Fruit fly (Drosophila melanogaster) whole organism, embryonic: ENCODE measurements around the gene CG14440.
A peak's percentile ranks its signal among the peaks of the same experiment; 100 is the strongest.

Source experiments
- Asciz ChIP-seq: fragments of 200-800 bp; sonication (Bioruptor generic); optimal IDR thresholded peaks from 2 replicates; lab custom pipeline; 2017; ENCODE audit warnings: missing biosample characterization, mild to moderate bottlenecking, missing genetic modification characterization, missing genetic modification reagents
- Awh ChIP-seq: fragments of 200-800 bp; sonication (Bioruptor generic); IDR thresholded peaks from 2 replicates; pipeline ENCODE4, ENCODE4 v1.3.6; 2022; ENCODE audit warnings: missing biosample characterization, missing genetic modification characterization
- BEAF-32 ChIP-seq: fragments of 200-800 bp; sonication (Bioruptor generic); optimal IDR thresholded peaks from 3 replicates; lab custom pipeline; 2017; ENCODE audit warnings: missing biosample characterization, missing genetic modification characterization, mild to moderate bottlenecking, moderate library complexity, missing genetic modification reagents
- Bdp1 ChIP-seq: fragments of 200-800 bp; sonication (Bioruptor generic); optimal IDR thresholded peaks from 3 replicates; lab custom pipeline; 2016; ENCODE audit warnings: missing biosample characterization, missing genetic modification characterization
- Bteb2 ChIP-seq: fragments of 200-800 bp; sonication (Bioruptor generic); optimal IDR thresholded peaks from 2 replicates; lab custom pipeline; 2016; ENCODE audit warnings: missing biosample characterization, missing genetic modification characterization
- CG10462 ChIP-seq: fragments of 200-800 bp; sonication (Bioruptor generic); optimal IDR thresholded peaks from 2 replicates; lab custom pipeline; 2016; ENCODE audit warnings: missing biosample characterization, missing genetic modification characterization
- CG11247 ChIP-seq: fragments of 200-800 bp; sonication (Bioruptor generic); IDR thresholded peaks from 2 replicates; pipeline ENCODE4 v1.3.6; 2022; ENCODE audit warnings: missing biosample characterization, missing genetic modification characterization
- CG15479 ChIP-seq: fragments of 200-800 bp; sonication (Bioruptor generic); optimal IDR thresholded peaks from 3 replicates; lab custom pipeline; 2019; ENCODE audit warnings: missing biosample characterization, mild to moderate bottlenecking, missing genetic modification characterization, moderate library complexity
- CG30431 ChIP-seq: fragments of 200-800 bp; sonication (Bioruptor generic); optimal IDR thresholded peaks from 2 replicates; lab custom pipeline; 2017; ENCODE audit warnings: missing biosample characterization, missing genetic modification characterization
- CG34422 ChIP-seq: fragments of 200-800 bp; sonication (Bioruptor generic); IDR thresholded peaks from 3 replicates; pipeline ENCODE4 v1.3.6; 2022; ENCODE audit warnings: missing biosample characterization, missing genetic modification characterization
- CG6272 ChIP-seq: fragments of 200-800 bp; sonication (Bioruptor generic); IDR thresholded peaks from 2 replicates; pipeline ENCODE4 v1.3.6; 2022; ENCODE audit warnings: missing biosample characterization, missing genetic modification characterization
- CG6813 ChIP-seq: fragments of 200-800 bp; sonication (Bioruptor generic); optimal IDR thresholded peaks from 2 replicates; lab custom pipeline; 2017; ENCODE audit warnings: missing biosample characterization, missing genetic modification characterization, mild to moderate bottlenecking, moderate library complexity, missing genetic modification reagents
- CG7556 ChIP-seq: fragments of 200-800 bp; sonication (Bioruptor generic); optimal IDR thresholded peaks from 2 replicates; lab custom pipeline; 2017; ENCODE audit warnings: missing biosample characterization, mild to moderate bottlenecking, missing genetic modification characterization
- CG7928 ChIP-seq: fragments of 200-800 bp; sonication (Bioruptor generic); optimal IDR thresholded peaks from 2 replicates; lab custom pipeline; 2017; ENCODE audit warnings: missing biosample characterization, mild to moderate bottlenecking, missing genetic modification characterization
- CG8290 ChIP-seq, 3 experiments: fragments of 200-800 bp; sonication (Bioruptor generic); optimal IDR thresholded peaks; 2 replicates each; lab custom pipeline; 2016 to 2019; ENCODE audit warnings: missing biosample characterization in 3 of 3, missing genetic modification characterization in 3 of 3, mild to moderate bottlenecking in 2 of 3, moderate library complexity in 1 of 3
- CG9727 ChIP-seq: fragments of 200-800 bp; sonication (Bioruptor generic); optimal IDR thresholded peaks from 3 replicates; lab custom pipeline; 2017; ENCODE audit warnings: missing biosample characterization, mild to moderate bottlenecking, missing genetic modification characterization
- Gsc ChIP-seq: fragments of 200-800 bp; sonication (Bioruptor generic); IDR thresholded peaks from 2 replicates; pipeline ENCODE4 v1.3.6; 2022; ENCODE audit warnings: missing biosample characterization, missing genetic modification characterization
- HLHmδ ChIP-seq: fragments of 200-800 bp; sonication (Bioruptor generic); optimal IDR thresholded peaks from 2 replicates; lab custom pipeline; 2018; ENCODE audit warnings: missing biosample characterization, mild to moderate bottlenecking, missing genetic modification characterization, moderate library complexity
- Hr78 ChIP-seq, 2 experiments: fragments of 200-800 bp in 1 of 2; fragments of >200 bp in 1 of 2; sonication (Bioruptor generic) in 1 of 2; optimal IDR thresholded peaks; 2 replicates each; lab custom pipeline; 2017 to 2019; ENCODE audit warnings: missing biosample characterization in 2 of 2, missing genetic modification characterization in 2 of 2, mild to moderate bottlenecking in 1 of 2, moderate library complexity in 1 of 2
- Kr ChIP-seq: fragments of 200-800 bp; sonication (Bioruptor generic); optimal IDR thresholded peaks from 2 replicates; lab custom pipeline; 2017; ENCODE audit warnings: missing biosample characterization, mild to moderate bottlenecking, missing genetic modification characterization
- MBD-R2 ChIP-seq: fragments of 200-800 bp; sonication (Bioruptor generic); IDR thresholded peaks from 2 replicates; pipeline ENCODE4 v1.3.6; 2022; ENCODE audit warnings: missing biosample characterization, missing genetic modification characterization
- MESR4 ChIP-seq: fragments of 200-800 bp; sonication (Bioruptor generic); optimal IDR thresholded peaks from 2 replicates; lab custom pipeline; 2018; ENCODE audit warnings: missing biosample characterization, mild to moderate bottlenecking, missing genetic modification characterization, moderate library complexity
- Med ChIP-seq: fragments of 200-800 bp; sonication (Bioruptor generic); peaks from one replicate; lab custom pipeline; 2016; ENCODE audit warnings: missing biosample characterization, missing genetic modification characterization, mild to moderate bottlenecking, inconsistent platforms, moderate library complexity
- Oaz ChIP-seq: fragments of 200-800 bp; sonication (Bioruptor generic); IDR thresholded peaks from 2 replicates; pipeline ENCODE4 v1.3.6; 2022; ENCODE audit warnings: missing biosample characterization, missing genetic modification characterization
- abd-A ChIP-seq: fragments of 200-800 bp; sonication (Bioruptor generic); optimal IDR thresholded peaks from 3 replicates; lab custom pipeline; 2019; ENCODE audit warnings: missing biosample characterization, mild to moderate bottlenecking, missing genetic modification characterization, moderate library complexity
- cg ChIP-seq: fragments of 200-800 bp; sonication (Bioruptor generic); optimal IDR thresholded peaks from 3 replicates; lab custom pipeline; 2019; ENCODE audit warnings: missing biosample characterization, mild to moderate bottlenecking, missing genetic modification characterization, moderate library complexity
- chif ChIP-seq, 2 experiments: fragments of 200-800 bp; sonication (Bioruptor generic); optimal IDR thresholded peaks; 3 replicates each; lab custom pipeline; 2016; ENCODE audit warnings: missing biosample characterization in 2 of 2, missing genetic modification characterization in 2 of 2
- chm ChIP-seq: fragments of 200-800 bp; sonication (Bioruptor generic); IDR thresholded peaks from 2 replicates; pipeline ENCODE4 v1.3.6; 2022; ENCODE audit warnings: missing biosample characterization, missing genetic modification characterization
- croc ChIP-seq: fragments of 200-800 bp; sonication (Bioruptor generic); conservative IDR thresholded peaks from 3 replicates; pipeline ENCODE4 v1.3.6; 2022; ENCODE audit warnings: missing biosample characterization, missing genetic modification characterization
- dati ChIP-seq: fragments of 200-800 bp; sonication (Bioruptor generic); IDR thresholded peaks from 2 replicates; pipeline ENCODE4 v1.3.6; 2022; ENCODE audit warnings: missing biosample characterization, missing genetic modification characterization
- dmrt11E ChIP-seq: fragments of 200-800 bp; sonication (Bioruptor generic); optimal IDR thresholded peaks from 3 replicates; lab custom pipeline; 2018; ENCODE audit warnings: missing biosample characterization, mild to moderate bottlenecking, missing genetic modification characterization, moderate library complexity
- dysf ChIP-seq: fragments of 200-800 bp; sonication (Bioruptor generic); IDR thresholded peaks from 3 replicates; pipeline ENCODE4 v1.3.6; 2022; ENCODE audit warnings: missing biosample characterization, missing genetic modification characterization
- eve ChIP-seq, 2 experiments: fragments of >200 bp; optimal IDR thresholded peaks; 2 replicates each; lab custom pipeline; 2017; ENCODE audit warnings: missing biosample characterization in 2 of 2, missing genetic modification characterization in 2 of 2
- grn ChIP-seq: fragments of 200-800 bp; sonication (Bioruptor generic); optimal IDR thresholded peaks from 3 replicates; lab custom pipeline; 2017; ENCODE audit warnings: missing biosample characterization, missing genetic modification characterization
- gro ChIP-seq: fragments of 200-800 bp; sonication (Bioruptor generic); optimal IDR thresholded peaks from 2 replicates; lab custom pipeline; 2016; ENCODE audit warnings: missing biosample characterization, missing genetic modification characterization
- hb ChIP-seq: fragments of 200-800 bp; sonication (Bioruptor generic); IDR thresholded peaks from 3 replicates; pipeline ENCODE4 v1.3.6; 2022; ENCODE audit warnings: missing biosample characterization, missing genetic modification characterization; ENCODE audit not compliant: partially characterized antibody
- inv ChIP-seq: fragments of 200-800 bp; sonication (Bioruptor generic); IDR thresholded peaks from 2 replicates; pipeline ENCODE4 v1.3.6; 2022; ENCODE audit warnings: missing biosample characterization, missing genetic modification characterization; ENCODE audit not compliant: partially characterized antibody
- jigr1 ChIP-seq: fragments of 200-800 bp; sonication (Bioruptor generic); IDR thresholded peaks from 3 replicates; pipeline ENCODE4 v1.3.6; 2022; ENCODE audit warnings: missing biosample characterization, missing genetic modification characterization
- kah ChIP-seq: fragments of 200-800 bp; sonication (Bioruptor generic); optimal IDR thresholded peaks from 2 replicates; lab custom pipeline; 2018; ENCODE audit warnings: missing biosample characterization, mild to moderate bottlenecking, missing genetic modification characterization
- nom ChIP-seq: fragments of 200-800 bp; sonication (Bioruptor generic); optimal IDR thresholded peaks from 2 replicates; lab custom pipeline; 2017; ENCODE audit warnings: missing biosample characterization, missing genetic modification characterization, mild to moderate bottlenecking, moderate library complexity, missing genetic modification reagents
- pho ChIP-seq: fragments of 200-800 bp; sonication (Bioruptor generic); optimal IDR thresholded peaks from 2 replicates; lab custom pipeline; 2016; ENCODE audit warnings: missing biosample characterization, missing genetic modification characterization
- repo ChIP-seq: fragments of 200-800 bp; sonication (Bioruptor generic); optimal IDR thresholded peaks from 2 replicates; lab custom pipeline; 2016; ENCODE audit warnings: missing biosample characterization, missing genetic modification characterization
- rib ChIP-seq: fragments of 200-800 bp; sonication (Bioruptor generic); IDR thresholded peaks from 2 replicates; pipeline ENCODE4 v1.3.6; 2022; ENCODE audit warnings: missing biosample characterization, missing genetic modification characterization
- ro ChIP-seq: fragments of 200-800 bp; sonication (Bioruptor generic); IDR thresholded peaks from 2 replicates; pipeline ENCODE4 v1.3.6; 2022; ENCODE audit warnings: missing biosample characterization, missing genetic modification characterization
- run ChIP-seq: fragments of 200-800 bp; sonication (Bioruptor generic); optimal IDR thresholded peaks from 3 replicates; lab custom pipeline; 2018; ENCODE audit warnings: missing biosample characterization, mild to moderate bottlenecking, missing genetic modification characterization
- scrt ChIP-seq: fragments of 200-800 bp; sonication (Bioruptor generic); optimal IDR thresholded peaks from 2 replicates; lab custom pipeline; 2018; ENCODE audit warnings: missing biosample characterization, mild to moderate bottlenecking, missing genetic modification characterization, moderate library complexity
- sd ChIP-seq: fragments of 200-800 bp; sonication (Bioruptor generic); optimal IDR thresholded peaks from 3 replicates; lab custom pipeline; 2018; ENCODE audit warnings: missing biosample characterization, mild to moderate bottlenecking, missing genetic modification characterization, moderate library complexity
- tap ChIP-seq: fragments of 200-800 bp; optimal IDR thresholded peaks from 3 replicates; lab custom pipeline; 2019; ENCODE audit warnings: missing biosample characterization, mild to moderate bottlenecking, missing genetic modification characterization, moderate library complexity
- twi ChIP-seq: fragments of 200-800 bp; optimal IDR thresholded peaks from 2 replicates; lab custom pipeline; 2019; ENCODE audit warnings: missing biosample characterization, mild to moderate bottlenecking, missing genetic modification characterization, moderate library complexity
- usp ChIP-seq: fragments of >200 bp; optimal IDR thresholded peaks from 2 replicates; lab custom pipeline; 2017; ENCODE audit warnings: missing biosample characterization, missing genetic modification characterization
- zfh1 ChIP-seq: fragments of 200-800 bp; sonication (Bioruptor generic); IDR thresholded peaks from 3 replicates; pipeline ENCODE4 v1.3.6; 2022; ENCODE audit warnings: missing biosample characterization, missing genetic modification characterization

The CG14440 gene

dm6 chrX:6719259-6719658 is 20.9 kb upstream of the CG14440 start (continued):
- TF ChIP-seq CG7928 (GFP tag; lab: Kevin White, UChicago) (no peak), jigr1 (GFP tag; lab: Robert Waterston, UW) (no peak), chm (GFP tag; lab: Robert Waterston, UW) (no peak), BEAF-32 (no peak), run (no peak), cg (GFP tag; lab: Kevin White, UChicago) (peak; percentile 25), grn (GFP tag; lab: Kevin White, UChicago) (no peak), pho (GFP tag; lab: Kevin White, UChicago) (no peak), sd (tag; lab: Kevin White, UChicago) (no peak), CG30431 (GFP tag; lab: Kevin White, UChicago) (no peak), scrt (GFP tag; lab: Kevin White, UChicago) (no peak), ro (GFP tag; lab: Robert Waterston, UW) (no peak), croc (no peak), Asciz (GFP tag; lab: Kevin White, UChicago) (no peak), tap (tag; lab: Kevin White, UChicago) (no peak), dati (GFP tag; lab: Robert Waterston, UW) (no peak), CG8290 (GFP tag; optimal IDR thresholded peaks at IDR 0.05; lab: Kevin White, UChicago) (no peak), CG8290 (tag; optimal IDR thresholded peaks at IDR 0.05; lab: Kevin White, UChicago) (peak in 1 of 2 experiments; percentile 15), CG9727 (GFP tag; lab: Kevin White, UChicago) (no peak), repo (GFP tag; lab: Kevin White, UChicago) (no peak), twi (tag; lab: Kevin White, UChicago) (no peak), Gsc (no peak), MBD-R2 (GFP tag; lab: Robert Waterston, UW) (no peak), Hr78 (GFP tag; optimal IDR thresholded peaks at IDR 0.05; lab: Kevin White, UChicago) (no peak), usp (GFP tag; lab: Kevin White, UChicago) (no peak), dmrt11E (tag; lab: Kevin White, UChicago) (no peak), CG10462 (GFP tag; lab: Kevin White, UChicago) (no peak), Med (GFP tag; lab: Kevin White, UChicago) (peak; percentile 62), abd-A (tag; lab: Kevin White, UChicago) (no peak), zfh1 (GFP tag; lab: Robert Waterston, UW) (peak; percentile 20; the same call in 1 of the 3 replicates), MESR4 (no peak), Oaz (no peak), CG6813 (no peak), hb (no peak), Awh (GFP tag; lab: Robert Waterston, UW) (no peak), inv (no peak), chif (GFP tag; optimal IDR thresholded peaks at IDR 0.05; lab: Kevin White, UChicago) (no peak), eve (GFP tag; optimal IDR thresholded peaks at IDR 0.05; lab: Kevin White, UChicago) (no peak), CG34422 (GFP tag; lab: Robert Waterston, UW) (0 out of 3 replicates have a peak, but pooled peaks have one; percentile 17), Bteb2 (GFP tag; lab: Kevin White, UChicago) (no peak), CG6272 (GFP tag; lab: Robert Waterston, UW) (no peak), Bdp1 (GFP tag; lab: Kevin White, UChicago) (no peak), gro (GFP tag; lab: Kevin White, UChicago) (no peak), dysf (GFP tag; lab: Robert Waterston, UW) (no peak), CG7556 (GFP tag; lab: Kevin White, UChicago) (no peak), nom (GFP tag; lab: Kevin White, UChicago) (no peak), CG11247 (no peak), rib (GFP tag; lab: Robert Waterston, UW) (no peak), CG15479 (GFP tag; lab: Kevin White, UChicago) (no peak), Kr (no peak), HLHmδ (GFP tag; lab: Kevin White, UChicago) (no peak), kah (GFP tag; lab: Kevin White, UChicago) (no peak)
